Worm (Caenorhabditis elegans): ENCODE results near the gene T26H8.4.

Gene T26H8.4

DNA sequence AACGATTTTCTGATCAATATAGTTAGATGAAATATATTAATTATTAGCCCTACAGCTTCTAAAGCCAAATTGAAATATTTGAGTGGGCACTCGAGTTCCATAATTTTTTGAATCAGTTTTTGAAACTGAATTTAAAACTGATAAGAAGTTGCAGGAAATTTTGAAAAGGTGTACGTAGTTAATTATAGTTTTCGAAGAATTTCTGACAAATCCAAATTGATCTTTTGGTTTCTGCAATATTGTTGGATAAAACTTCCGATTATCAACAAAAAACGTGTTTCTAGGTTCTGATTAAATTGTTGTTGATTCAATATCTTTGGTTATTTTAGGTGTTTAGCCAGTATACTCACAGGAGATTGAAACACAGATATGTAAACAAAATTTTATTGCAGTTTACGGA lies at the start of gene T26H8.4:
Gene T26H8.4, minus strand, starts transcription at position 101 of the 400 bp plus-strand sequence.
- TF ChIP-seq hlh-6 (tag; optimal IDR thresholded peaks at IDR 0.05): no peak
- TF ChIP-seq ttx-3 (tag; optimal IDR thresholded peaks at IDR 0.05): no peak
- no peak for TF ChIP-seq ceh-19 (GFP tag; optimal IDR thresholded peaks at IDR 0.05)
- no peak for TF ChIP-seq sox-2 (GFP tag; IDR thresholded peaks at IDR 0.05)
- TF ChIP-seq lin-11 (tag; optimal IDR thresholded peaks at IDR 0.05): no peak
- no peak for TF ChIP-seq ceh-2 (tag; optimal IDR thresholded peaks at IDR 0.05)
- no peak for TF ChIP-seq rnt-1 (tag; optimal IDR thresholded peaks at IDR 0.05)

DNA sequence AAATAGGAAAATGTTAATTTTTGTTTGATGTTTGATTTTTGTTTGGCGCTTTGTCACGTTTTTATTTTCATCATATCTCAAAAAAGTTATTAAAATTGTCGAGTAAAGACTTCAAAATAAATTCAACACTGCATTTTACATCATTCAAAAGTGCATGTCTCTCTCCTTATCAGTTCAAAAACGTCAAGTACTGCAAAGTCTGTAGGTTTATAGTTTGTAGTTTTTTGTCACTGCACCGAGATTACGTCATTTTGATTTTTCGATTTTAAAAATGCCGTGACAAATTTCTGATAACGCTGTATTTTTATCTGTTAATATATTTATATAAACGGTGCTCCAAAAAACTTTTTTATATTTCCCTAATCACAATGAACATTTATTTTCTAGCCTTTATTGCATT lies 48.0 kb upstream of the T26H8.4 start, which contains the start of gene C29F3.7:
Gene C29F3.7, plus strand, starts transcription at position 254 of the 400 bp plus-strand sequence.
- TF ChIP-seq elt-2 (tag; optimal IDR thresholded peaks at IDR 0.05) (peak; percentile 62), ceh-18 (tag; optimal IDR thresholded peaks at IDR 0.05) (no peak), hlh-8 (tag; optimal IDR thresholded peaks at IDR 0.05) (no peak), sox-2 (GFP tag; IDR thresholded peaks at IDR 0.05) (no peak)

DNA sequence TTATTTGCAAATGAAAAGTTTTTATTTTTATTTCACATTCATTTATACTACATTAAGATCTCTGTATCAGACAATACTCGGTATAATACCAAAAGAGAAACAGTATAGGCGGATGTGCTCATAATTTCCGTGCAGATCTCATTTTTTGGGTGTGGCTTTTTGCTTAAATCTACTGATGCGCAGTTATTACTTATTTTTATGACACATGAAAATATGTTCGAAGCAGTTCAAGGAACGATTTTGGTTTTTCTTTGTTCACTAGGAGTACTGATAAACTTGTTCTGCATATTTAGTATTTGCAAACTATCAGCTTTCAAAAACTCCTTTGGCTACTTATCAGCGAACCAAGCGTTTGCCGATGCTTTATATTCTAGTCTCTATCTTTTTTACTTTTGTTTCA lies 45.7 kb upstream of the T26H8.4 start, which contains the start of gene srx-58:
Gene srx-58, plus strand, starts transcription at position 301 of the 400 bp plus-strand sequence.
- no peak for TF ChIP-seq pax-1 (tag; optimal IDR thresholded peaks at IDR 0.05)
- no peak for TF ChIP-seq eyg-1 (tag; optimal IDR thresholded peaks at IDR 0.05)
- no peak for TF ChIP-seq sox-2 (GFP tag; IDR thresholded peaks at IDR 0.05)
- no peak for TF ChIP-seq pat-9 (tag; optimal IDR thresholded peaks at IDR 0.05)
- TF ChIP-seq unc-86 (tag; optimal IDR thresholded peaks at IDR 0.05): no peak
- TF ChIP-seq ceh-2 (tag; optimal IDR thresholded peaks at IDR 0.05): no peak
- TF ChIP-seq ceh-18 (tag; optimal IDR thresholded peaks at IDR 0.05): no peak
- no peak for TF ChIP-seq hlh-6 (tag; optimal IDR thresholded peaks at IDR 0.05)
- no peak for TF ChIP-seq unc-3 (GFP tag; conservative IDR thresholded peaks at IDR 0.05)
- TF ChIP-seq unc-3 (tag; optimal IDR thresholded peaks at IDR 0.05): no peak
- no peak for TF ChIP-seq ceh-48 (tag; optimal IDR thresholded peaks at IDR 0.05)
- TF ChIP-seq K09A11.1 (tag; optimal IDR thresholded peaks at IDR 0.05; ENCODE audit: insufficient read depth): no peak
- TF ChIP-seq ceh-30 (tag; optimal IDR thresholded peaks at IDR 0.05): no peak

DNA sequence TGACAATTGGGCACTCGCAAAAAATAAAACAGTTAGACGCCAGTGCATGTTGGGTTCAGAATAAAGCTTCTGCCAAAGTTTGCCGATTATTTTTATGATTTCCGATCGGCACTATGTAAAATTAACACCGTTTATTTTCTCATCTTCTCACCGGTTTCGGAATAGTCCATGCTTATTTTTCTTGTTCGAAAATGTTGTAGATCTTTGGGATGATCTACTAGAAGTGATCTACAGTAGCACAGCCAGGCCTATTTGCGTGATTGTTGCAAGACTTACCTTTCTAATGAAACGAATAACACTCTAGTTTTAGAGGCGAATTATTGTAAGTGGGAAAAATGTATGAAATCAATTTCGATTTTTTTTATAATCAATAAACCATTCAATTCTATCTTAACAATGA lies 44.0 kb upstream of the T26H8.4 start, which contains the start of gene clec-231:
Gene clec-231, minus strand, starts transcription at position 101 of the 400 bp plus-strand sequence.
- TF ChIP-seq ceh-9 (tag; optimal IDR thresholded peaks at IDR 0.05) (no peak), ceh-19 (GFP tag; optimal IDR thresholded peaks at IDR 0.05) (no peak), C38D4.7 (GFP tag; optimal IDR thresholded peaks at IDR 0.05) (no peak), tbx-2 (tag; optimal IDR thresholded peaks at IDR 0.05) (no peak), T23F11.4 (GFP tag; optimal IDR thresholded peaks at IDR 0.05) (no peak), ceh-6 (GFP tag; optimal IDR thresholded peaks at IDR 0.05) (no peak), nhr-11 (tag; optimal IDR thresholded peaks at IDR 0.05) (no peak), fkh-6 (tag; optimal IDR thresholded peaks at IDR 0.05) (no peak), ttx-3 (tag; optimal IDR thresholded peaks at IDR 0.05) (no peak), madf-2 (tag; optimal IDR thresholded peaks at IDR 0.05) (no peak), pha-4 (tag; optimal IDR thresholded peaks at IDR 0.05) (no peak)

DNA sequence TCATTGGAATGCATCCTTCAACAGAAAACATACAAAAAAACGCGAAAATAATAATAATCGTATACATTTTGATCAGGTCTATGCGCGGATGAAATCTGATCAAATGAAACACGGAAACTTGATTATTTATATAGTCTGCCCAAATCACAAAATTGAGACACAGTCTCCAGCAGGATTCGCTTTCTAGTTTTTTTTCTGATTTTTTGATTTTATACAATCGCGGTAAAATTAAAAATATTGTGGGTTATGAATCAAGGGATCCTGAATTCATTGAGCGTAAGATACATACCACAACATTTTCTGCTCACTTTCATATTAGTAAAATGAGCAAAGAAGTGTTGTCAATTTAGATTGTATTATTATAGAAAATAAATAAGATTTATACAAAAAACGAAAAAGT lies 42.4 kb upstream of the T26H8.4 start, which contains the start of gene clec-230:
Gene clec-230, minus strand, starts transcription at position 101 of the 400 bp plus-strand sequence.
- TF ChIP-seq ceh-48 (tag; optimal IDR thresholded peaks at IDR 0.05) (no peak), fkh-10 (GFP tag; optimal IDR thresholded peaks at IDR 0.05) (no peak), F13H6.1 (tag; optimal IDR thresholded peaks at IDR 0.05) (no peak), ceh-19 (GFP tag; optimal IDR thresholded peaks at IDR 0.05) (no peak)

DNA sequence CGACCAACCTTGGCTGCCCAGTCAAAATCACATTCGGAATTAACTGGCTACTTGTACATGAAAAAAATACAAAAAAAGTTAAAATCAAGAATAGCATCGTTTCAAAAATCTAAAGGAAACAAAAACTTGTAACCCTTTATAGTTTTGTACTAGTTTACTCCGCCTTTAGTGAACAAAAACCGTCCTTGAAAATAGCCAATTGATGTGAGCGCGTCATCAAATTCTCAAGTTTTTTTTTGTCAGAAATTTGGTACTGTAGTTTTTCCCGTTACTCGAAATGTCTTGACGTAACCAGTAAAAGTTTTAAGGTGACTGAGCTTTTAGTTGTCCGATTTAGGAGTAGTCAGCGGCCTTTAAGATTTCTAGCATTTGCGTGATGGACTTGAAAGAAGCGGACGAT lies 40.6 kb upstream of the T26H8.4 start, which contains the start of gene C29F3.3:
Gene C29F3.3, minus strand, starts transcription at position 101 of the 400 bp plus-strand sequence.
- TF ChIP-seq unc-55 (GFP tag; optimal IDR thresholded peaks at IDR 0.05): no peak
